Worm (Caenorhabditis elegans): ENCODE measurements around the gene F37A4.3.

- TF ChIP-seq med-1 (GFP tag; optimal IDR thresholded peaks at IDR 0.05; ENCODE audit: insufficient read depth), result no peak
- TF ChIP-seq tab-1 (GFP tag; IDR thresholded peaks at IDR 0.05), result no peak
- TF ChIP-seq klf-2 (GFP tag; conservative IDR thresholded peaks at IDR 0.05), result no peak
- TF ChIP-seq T22C8.4 (GFP tag; IDR thresholded peaks at IDR 0.05), result no peak
- no peak for TF ChIP-seq ztf-23 (GFP tag; IDR thresholded peaks at IDR 0.05)
- TF ChIP-seq ztf-29 (GFP tag; IDR thresholded peaks at IDR 0.05), result no peak
- no peak for TF ChIP-seq cog-1 (tag; optimal IDR thresholded peaks at IDR 0.05)
- no peak for TF ChIP-seq ref-1 (GFP tag; conservative IDR thresholded peaks at IDR 0.05)
- no peak for TF ChIP-seq flt-1 (GFP tag; IDR thresholded peaks at IDR 0.05)
Measured at ce11 chrIII:6695189-6695588, 23.2 kb upstream of the F37A4.3 start.
